Fruit fly (Drosophila melanogaster) Kc167 (cell line): ENCODE measurements around the gene CG32812.

ENCODE experiments used
- Myc ChIP-seq: fragments of >200 bp; optimal IDR thresholded peaks from 2 replicates; lab custom pipeline; 2017; ENCODE audit warnings: missing external identifiers
- Sin3A ChIP-seq: fragments of >200 bp; optimal IDR thresholded peaks from 2 replicates; lab custom pipeline; 2018; ENCODE audit warnings: missing external identifiers
- h ChIP-seq: fragments of >200 bp; optimal IDR thresholded peaks from 3 replicates; lab custom pipeline; 2018; ENCODE audit warnings: missing external identifiers
- insv ChIP-seq: fragments of >200 bp; optimal IDR thresholded peaks from 3 replicates; lab custom pipeline; 2018; ENCODE audit warnings: missing external identifiers
- psq ChIP-seq: fragments of >200 bp; optimal IDR thresholded peaks from 2 replicates; lab custom pipeline; 2017; ENCODE audit warnings: missing external identifiers
- ttk ChIP-seq: sonication (Bioruptor generic); optimal IDR thresholded peaks from 2 replicates; lab custom pipeline; 2017; ENCODE audit warnings: missing external identifiers

The CG32812 gene

DNA sequence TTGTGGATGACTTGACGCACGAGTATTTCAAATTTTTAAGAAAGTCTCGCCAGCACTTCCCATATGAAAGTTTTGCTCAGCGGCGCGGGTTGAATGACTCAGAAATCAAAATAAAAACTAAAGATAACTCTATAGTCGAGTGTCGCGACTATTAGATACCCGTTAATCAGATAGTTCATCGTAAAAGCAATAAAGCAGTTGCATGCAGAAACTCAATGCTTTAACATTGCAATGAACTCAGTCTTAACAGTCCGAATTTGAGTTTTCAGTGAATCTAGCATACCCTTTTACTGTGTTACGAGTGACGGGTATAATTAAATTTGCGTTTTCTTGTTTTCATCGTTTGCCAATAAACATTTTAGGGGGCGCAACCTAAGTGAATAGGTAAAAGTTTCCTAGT lies 24.1 kb downstream of the CG32812 start:
- TF ChIP-seq h (lab: Kevin White, UChicago) = no peak
- no peak for TF ChIP-seq ttk (lab: Kevin White, UChicago)
- no peak for TF ChIP-seq insv (lab: Kevin White, UChicago)
- TF ChIP-seq Sin3A (lab: Kevin White, UChicago) = no peak
- TF ChIP-seq Myc (lab: Kevin White, UChicago) = no peak
- TF ChIP-seq psq (lab: Kevin White, UChicago) = no peak

DNA sequence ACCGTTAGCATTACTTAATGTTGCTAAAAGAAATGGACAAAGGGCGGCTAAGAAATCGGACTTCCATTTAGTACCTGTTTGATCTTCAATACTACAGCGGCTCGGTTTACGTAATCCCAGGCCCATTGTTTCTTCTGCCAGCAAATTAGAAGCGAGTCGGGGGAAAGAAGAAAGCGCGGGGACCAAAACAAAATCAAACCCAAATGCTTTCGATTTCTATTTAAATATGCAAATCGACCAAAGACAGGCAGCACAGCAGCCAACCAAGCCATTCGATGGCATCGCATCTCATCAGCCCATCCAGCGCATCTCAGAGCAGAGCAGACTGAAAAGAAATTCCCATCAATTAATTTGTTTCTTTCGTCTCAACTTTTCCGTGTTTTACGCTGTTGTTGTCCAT lies 25.4 kb downstream of the CG32812 start:
- TF ChIP-seq Myc (lab: Kevin White, UChicago) = no peak
- TF ChIP-seq insv (lab: Kevin White, UChicago) = no peak
- TF ChIP-seq h (lab: Kevin White, UChicago) = no peak
- TF ChIP-seq Sin3A (lab: Kevin White, UChicago) = no peak
- no peak for TF ChIP-seq psq (lab: Kevin White, UChicago)
- no peak for TF ChIP-seq ttk (lab: Kevin White, UChicago)

DNA sequence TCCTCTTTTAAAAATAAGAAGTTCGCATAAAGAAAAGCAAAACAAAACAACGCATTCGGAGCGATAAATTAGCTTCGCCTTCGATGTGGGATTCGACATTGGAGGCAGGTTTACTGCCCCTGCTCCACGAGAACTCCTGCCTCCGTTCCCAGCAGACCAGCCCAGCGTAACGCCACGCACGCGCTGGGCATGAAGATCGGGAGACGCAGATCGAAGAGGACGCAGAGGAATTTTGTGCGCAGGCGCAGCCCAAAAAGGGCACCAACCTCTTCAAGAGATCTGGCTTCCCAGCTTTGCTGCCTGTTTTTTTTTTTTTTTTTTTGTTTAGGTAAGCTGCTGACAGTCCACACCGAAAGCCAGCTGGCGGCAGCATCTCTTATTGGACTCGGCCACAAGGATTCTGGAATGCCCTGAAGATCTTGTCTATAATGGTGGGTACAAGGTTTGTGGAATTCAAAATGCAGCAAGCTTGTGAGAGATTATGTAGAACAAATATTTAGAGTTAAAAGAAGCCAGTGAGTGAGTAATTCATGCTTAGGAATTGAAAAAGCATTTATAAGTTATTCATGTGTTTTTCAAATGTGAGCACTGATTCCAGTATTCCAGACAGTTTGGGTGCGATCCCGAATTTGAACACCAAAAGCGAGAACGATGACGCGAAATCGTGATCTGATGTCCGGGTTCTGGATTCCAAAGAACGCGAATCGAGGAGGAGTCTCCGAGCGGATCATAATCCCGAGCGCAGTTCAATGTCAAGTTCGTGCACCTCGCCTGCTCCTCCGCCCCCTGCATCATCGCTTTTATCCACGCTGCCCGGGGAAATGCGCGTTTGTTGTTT lies 33.3 kb downstream of the CG32812 start:
- no peak for TF ChIP-seq Sin3A (lab: Kevin White, UChicago)

DNA sequence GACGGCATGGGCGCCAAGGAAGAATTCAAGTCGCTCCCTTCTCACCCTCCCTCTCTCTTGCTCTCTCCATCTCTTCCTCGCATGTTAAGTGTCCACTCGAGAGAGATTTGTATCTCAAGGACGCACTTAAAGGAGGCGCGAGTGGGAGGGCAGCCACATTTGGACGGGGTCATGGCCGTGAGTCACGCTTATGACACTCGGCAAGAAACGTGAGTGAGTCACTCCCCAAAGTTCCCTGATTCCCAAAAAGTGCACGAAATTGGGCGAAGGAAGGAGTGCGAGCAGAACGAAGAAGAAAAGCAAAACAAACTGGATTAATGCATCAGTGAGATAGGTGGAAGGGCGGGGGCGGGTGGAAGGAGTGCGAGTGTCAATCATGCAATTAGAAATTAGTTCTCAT lies 34.0 kb downstream of the CG32812 start:
- TF ChIP-seq Myc (lab: Kevin White, UChicago) = no peak
- TF ChIP-seq Sin3A (lab: Kevin White, UChicago) = no peak
- no peak for TF ChIP-seq psq (lab: Kevin White, UChicago)
- no peak for TF ChIP-seq ttk (lab: Kevin White, UChicago)
- no peak for TF ChIP-seq h (lab: Kevin White, UChicago)
- no peak for TF ChIP-seq insv (lab: Kevin White, UChicago)

DNA sequence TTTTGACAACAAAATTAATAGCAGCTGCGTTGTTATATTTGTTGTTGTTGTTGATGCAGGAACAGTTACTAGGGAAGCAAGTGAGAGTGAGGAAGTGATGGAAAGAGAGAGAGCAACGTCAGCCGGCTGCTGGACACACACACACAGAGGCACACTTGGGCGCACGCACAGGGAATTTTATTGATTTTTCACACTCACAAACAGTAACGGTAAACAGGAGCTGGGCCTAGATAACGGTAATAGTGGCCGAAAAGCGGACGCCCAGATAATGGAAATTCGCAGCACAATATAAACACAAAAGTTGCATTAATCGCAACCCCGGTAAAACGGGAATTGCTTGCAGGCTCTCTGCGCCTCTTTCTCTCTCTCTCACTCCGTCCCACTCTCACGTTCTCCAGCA lies 34.6 kb downstream of the CG32812 start:
- TF ChIP-seq Myc (lab: Kevin White, UChicago) (no peak), ttk (lab: Kevin White, UChicago) (no peak), h (lab: Kevin White, UChicago) (no peak), insv (lab: Kevin White, UChicago) (no peak), psq (lab: Kevin White, UChicago) (no peak), Sin3A (lab: Kevin White, UChicago) (no peak)

DNA sequence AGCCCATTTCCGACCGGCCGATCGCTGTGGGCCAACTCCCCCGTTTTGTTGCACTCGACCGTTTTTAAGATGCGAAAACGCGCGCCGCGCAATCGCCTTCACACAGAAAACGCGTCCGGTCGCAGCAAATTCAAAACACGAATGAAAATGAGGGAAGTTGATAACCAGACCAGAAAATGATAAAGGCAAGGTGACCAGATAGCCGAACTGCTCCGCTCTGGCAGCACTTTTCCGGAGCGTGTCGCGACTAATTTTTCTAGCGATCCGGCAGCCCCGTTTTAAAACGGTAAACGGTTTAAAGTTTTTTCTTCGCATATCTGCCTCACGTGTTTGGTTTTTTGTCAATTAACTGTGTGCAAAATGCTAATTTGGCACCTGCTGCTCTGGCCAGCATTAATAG lies 35.1 kb downstream of the CG32812 start, which contains the start of gene DAAM:
TSS of gene DAAM (minus strand) at position 149 of the 400 bp plus-strand sequence.
- TF ChIP-seq psq (lab: Kevin White, UChicago) = no peak
- no peak for TF ChIP-seq insv (lab: Kevin White, UChicago)
- no peak for TF ChIP-seq h (lab: Kevin White, UChicago)
- no peak for TF ChIP-seq Sin3A (lab: Kevin White, UChicago)
- TF ChIP-seq ttk (lab: Kevin White, UChicago) = no peak

DNA sequence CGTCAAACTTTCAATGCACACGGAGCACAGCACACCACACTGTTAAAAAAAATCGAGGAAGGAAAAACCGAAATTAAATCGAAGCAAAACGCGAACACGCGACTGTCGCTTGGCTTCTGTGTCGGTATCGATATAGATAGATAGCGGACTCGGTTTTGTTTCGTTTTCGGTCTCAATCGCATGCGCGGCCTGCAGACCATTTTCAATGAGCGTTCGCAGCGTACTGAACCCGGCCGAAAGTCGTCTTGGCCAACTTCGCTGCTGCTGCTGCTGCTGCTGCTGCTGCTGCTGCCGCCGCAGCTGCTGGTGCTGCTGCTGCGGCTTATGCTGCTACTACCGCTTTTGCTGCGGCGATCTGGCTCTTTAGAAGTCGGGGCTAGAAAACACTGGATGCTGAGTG lies 50.9 kb downstream of the CG32812 start:
- no peak for TF ChIP-seq h (lab: Kevin White, UChicago)
- no peak for TF ChIP-seq insv (lab: Kevin White, UChicago)
- TF ChIP-seq psq (lab: Kevin White, UChicago) = no peak
- no peak for TF ChIP-seq Myc (lab: Kevin White, UChicago)
- no peak for TF ChIP-seq Sin3A (lab: Kevin White, UChicago)
- TF ChIP-seq ttk (lab: Kevin White, UChicago) = no peak
